Fruit fly (Drosophila melanogaster) Kc167 (cell line): ENCODE data around the gene stck.

Experiments
- Myc ChIP-seq: fragments of >200 bp; optimal IDR thresholded peaks from 2 replicates; lab custom pipeline; 2017; ENCODE audit warnings: missing external identifiers
- Sin3A ChIP-seq: fragments of >200 bp; optimal IDR thresholded peaks from 2 replicates; lab custom pipeline; 2018; ENCODE audit warnings: missing external identifiers
- h ChIP-seq: fragments of >200 bp; optimal IDR thresholded peaks from 3 replicates; lab custom pipeline; 2018; ENCODE audit warnings: missing external identifiers
- insv ChIP-seq: fragments of >200 bp; optimal IDR thresholded peaks from 3 replicates; lab custom pipeline; 2018; ENCODE audit warnings: missing external identifiers
- psq ChIP-seq: fragments of >200 bp; optimal IDR thresholded peaks from 2 replicates; lab custom pipeline; 2017; ENCODE audit warnings: missing external identifiers
- ttk ChIP-seq: sonication (Bioruptor generic); optimal IDR thresholded peaks from 2 replicates; lab custom pipeline; 2017; ENCODE audit warnings: missing external identifiers

stck gene

DNA sequence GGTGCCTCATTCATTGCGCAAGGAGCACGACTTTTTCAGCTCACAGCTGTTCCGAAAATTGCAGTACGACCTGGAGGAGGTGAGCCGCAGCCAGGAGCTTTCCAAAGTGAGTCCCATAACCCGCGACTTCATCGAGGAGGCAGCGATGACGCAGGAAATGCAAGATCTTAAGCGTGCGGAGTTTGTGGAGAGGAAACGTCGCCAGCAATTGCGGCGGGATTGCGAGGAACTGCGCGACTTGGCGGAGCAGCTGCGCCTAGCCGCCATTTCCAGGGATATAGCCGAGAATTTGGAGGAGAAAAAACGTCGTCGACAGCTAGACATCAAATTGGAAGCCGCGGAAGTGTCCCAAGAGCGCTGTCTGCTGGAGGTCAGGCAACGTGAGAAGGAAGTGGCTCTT lies 8.9 kb upstream of the stck start:
- TF ChIP-seq ttk (lab: Kevin White, UChicago) (no peak), insv (lab: Kevin White, UChicago) (no peak), h (lab: Kevin White, UChicago) (no peak), psq (lab: Kevin White, UChicago) (no peak), Myc (lab: Kevin White, UChicago) (no peak), Sin3A (no peak)

DNA sequence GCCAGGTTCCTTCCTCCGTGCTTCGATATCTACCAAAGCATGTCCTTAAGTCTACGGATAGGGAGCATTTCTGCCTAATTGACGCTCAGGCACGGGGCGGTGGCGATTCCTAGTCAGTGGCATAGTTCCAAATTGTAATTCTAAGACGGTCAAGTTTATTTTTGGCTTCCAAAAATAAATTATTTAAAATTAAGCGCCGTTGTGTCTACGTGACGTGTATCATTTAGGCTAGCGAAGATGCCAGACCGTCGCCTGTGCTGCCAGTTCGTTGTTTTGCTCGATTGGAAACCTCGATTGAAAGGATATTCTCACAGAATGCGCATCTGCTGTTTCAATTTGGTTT lies 7.7 kb upstream of the stck start:
- TF ChIP-seq h (lab: Kevin White, UChicago) = no peak
- no peak for TF ChIP-seq ttk (lab: Kevin White, UChicago)
- TF ChIP-seq insv (lab: Kevin White, UChicago) = no peak
- TF ChIP-seq Myc (lab: Kevin White, UChicago) = no peak
- no peak for TF ChIP-seq Sin3A
- TF ChIP-seq psq (lab: Kevin White, UChicago) = no peak

DNA sequence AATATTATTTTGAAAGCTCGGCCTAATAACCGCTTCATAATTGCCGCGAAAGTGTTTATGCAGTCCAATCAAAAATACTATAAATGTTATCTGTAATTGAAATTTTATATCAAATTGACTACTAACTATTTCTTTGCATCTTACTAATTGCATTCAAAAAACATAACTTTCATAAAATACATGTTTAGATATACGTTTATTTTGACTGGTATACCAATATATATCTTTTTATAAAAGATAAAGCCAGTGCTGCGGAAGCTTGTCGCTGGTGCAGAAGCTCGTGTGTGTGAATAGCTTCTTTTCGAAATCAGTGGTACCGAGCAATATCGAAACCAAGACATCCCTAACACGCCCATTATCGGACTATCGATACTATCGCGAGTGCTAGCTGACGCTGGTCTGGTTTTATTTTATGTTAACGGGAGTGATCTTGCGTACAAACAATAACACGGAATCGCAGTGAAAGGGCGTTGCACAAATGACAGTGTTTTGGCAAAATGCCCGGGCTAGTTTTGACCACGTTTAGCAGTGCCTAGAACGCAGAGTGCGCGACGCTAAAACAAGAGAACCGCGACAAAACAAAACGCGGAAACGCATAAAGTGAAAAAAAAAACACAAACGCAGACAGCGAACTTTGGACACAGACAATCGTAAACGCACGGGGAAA lies 7.2 kb upstream of the stck start, which contains the start of gene Atg13:
Gene Atg13, plus strand, starts transcription at position 367 of the 667 bp plus-strand sequence.
- TF ChIP-seq Myc (lab: Kevin White, UChicago) (no peak), psq (lab: Kevin White, UChicago) (no peak), ttk (lab: Kevin White, UChicago) (no peak), h (lab: Kevin White, UChicago) (no peak), insv (lab: Kevin White, UChicago) (no peak), Sin3A (no peak)

DNA sequence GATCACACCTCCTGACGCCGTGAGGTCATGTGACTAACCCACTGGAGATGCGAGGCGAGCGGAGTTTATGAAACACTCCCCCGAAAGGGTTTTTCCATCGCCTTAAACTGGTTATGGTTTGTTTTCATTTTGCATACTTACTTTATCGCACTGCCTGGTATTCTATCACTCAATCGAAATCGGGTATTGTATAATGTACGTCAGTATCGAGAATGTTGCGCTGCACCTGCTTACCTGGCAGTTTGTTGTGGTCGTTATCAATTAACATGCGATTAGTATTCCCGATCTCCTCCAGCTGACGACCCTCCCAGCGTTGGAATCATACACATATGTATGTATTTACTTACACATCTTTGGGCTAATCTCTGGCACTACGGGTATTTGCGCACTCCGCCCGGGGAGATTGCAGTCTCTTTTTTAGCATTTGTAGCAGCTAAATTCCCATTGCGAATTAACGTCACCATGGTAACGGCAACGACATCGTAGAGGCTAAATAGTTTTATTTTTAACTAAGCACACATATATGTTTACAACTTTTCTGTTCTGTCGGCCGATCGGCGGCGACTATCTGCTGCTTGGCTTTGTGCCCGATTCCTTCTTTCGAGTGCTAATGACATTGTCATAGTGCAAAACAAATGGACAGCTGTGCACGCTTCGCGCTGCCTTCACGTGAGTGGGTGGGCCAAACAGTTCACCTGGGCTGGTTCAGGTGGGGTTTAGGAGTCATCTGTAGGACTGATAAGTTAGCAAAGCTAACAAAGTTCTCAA lies 3.6 kb upstream of the stck start:
- no peak for TF ChIP-seq Sin3A
- no peak for TF ChIP-seq psq (lab: Kevin White, UChicago)
- TF ChIP-seq ttk (lab: Kevin White, UChicago) = no peak
- TF ChIP-seq Myc (lab: Kevin White, UChicago) = no peak
- no peak for TF ChIP-seq h (lab: Kevin White, UChicago)
- TF ChIP-seq insv (lab: Kevin White, UChicago) = no peak

DNA sequence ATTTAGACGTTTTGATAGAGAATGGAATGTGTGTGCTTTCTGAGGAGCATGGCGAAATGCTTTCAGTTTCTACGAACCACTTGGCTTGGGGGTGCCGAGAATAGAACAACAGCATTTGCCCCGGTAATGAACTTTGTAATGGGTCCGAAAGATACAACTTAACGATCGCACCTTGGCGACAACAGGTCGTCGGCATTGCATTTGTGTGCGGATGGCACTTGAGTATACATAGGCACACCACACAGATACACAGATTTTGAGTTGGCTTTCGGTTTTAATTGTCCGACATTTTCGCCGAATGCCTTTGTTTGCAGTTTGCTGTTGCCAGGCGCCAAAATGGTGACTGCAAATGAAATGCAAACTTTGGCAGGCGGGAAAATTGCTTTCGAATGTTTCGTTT lies 2.8 kb upstream of the stck start:
- TF ChIP-seq Sin3A (no peak), ttk (lab: Kevin White, UChicago) (no peak), h (lab: Kevin White, UChicago) (no peak), Myc (lab: Kevin White, UChicago) (no peak), psq (lab: Kevin White, UChicago) (no peak), insv (lab: Kevin White, UChicago) (no peak)

DNA sequence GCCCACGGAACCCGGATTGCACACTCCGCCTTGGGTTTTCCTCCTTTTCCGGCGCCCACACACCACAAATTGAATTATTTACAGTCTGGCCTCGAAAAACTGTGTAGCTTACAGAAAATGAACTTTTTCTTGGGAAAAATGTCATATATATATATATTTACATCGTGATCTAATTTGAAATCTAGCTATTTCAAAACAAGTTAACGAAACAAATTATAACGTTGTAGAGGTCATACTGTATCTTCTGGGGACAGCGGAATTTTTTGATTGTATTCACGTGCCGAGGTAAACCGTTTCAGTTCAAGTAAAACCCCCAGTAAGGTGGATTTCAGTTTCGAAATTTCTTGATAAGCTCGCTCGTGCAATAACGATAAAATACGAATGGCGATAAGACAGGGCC lies 2.3 kb upstream of the stck start:
- TF ChIP-seq insv (lab: Kevin White, UChicago) = no peak
- no peak for TF ChIP-seq ttk (lab: Kevin White, UChicago)
- TF ChIP-seq Sin3A = no peak

DNA sequence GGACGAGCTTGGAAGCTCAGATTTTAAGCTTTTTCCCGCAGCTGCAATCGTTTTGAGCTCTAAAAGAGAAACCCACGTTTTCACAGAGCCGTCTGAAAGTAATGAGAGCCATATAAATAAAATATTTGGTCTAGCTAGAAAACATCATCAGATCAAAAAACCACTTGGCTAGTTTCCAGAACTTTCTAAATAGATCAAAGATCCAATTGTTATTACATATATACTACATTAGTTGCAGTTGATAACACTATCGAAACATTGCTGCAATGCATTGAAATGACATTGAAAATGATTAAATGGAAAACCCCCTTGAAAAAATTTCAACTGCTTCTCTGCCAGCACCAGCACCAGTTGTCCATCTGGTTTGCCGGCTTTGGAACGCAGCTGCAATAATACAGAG lies 1.8 kb upstream of the stck start:
- TF ChIP-seq ttk (lab: Kevin White, UChicago) (no peak), psq (lab: Kevin White, UChicago) (no peak), Myc (lab: Kevin White, UChicago) (no peak), insv (lab: Kevin White, UChicago) (no peak), Sin3A (no peak), h (lab: Kevin White, UChicago) (no peak)

DNA sequence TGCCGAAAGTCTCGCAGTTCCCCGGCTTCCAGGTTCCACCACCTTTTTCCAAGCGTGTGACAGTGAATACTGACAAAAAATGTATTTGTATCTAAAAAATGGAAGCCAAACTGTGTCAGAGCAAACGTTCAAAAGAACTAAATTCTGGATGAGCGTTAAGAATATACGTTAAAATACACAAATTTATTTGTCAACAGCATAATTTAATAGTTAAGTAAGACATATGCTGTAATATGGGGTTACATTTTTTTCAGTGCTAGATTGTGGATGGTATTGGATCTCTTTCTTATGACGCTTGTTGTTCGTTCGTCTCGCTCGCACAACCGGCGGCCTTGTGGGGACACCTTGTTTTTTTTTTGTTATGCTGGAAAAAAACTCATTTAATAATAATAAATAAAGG lies 1.2 kb upstream of the stck start:
- TF ChIP-seq Myc (lab: Kevin White, UChicago) (no peak), Sin3A (no peak), h (lab: Kevin White, UChicago) (no peak), insv (lab: Kevin White, UChicago) (no peak), psq (lab: Kevin White, UChicago) (no peak), ttk (lab: Kevin White, UChicago) (no peak)

DNA sequence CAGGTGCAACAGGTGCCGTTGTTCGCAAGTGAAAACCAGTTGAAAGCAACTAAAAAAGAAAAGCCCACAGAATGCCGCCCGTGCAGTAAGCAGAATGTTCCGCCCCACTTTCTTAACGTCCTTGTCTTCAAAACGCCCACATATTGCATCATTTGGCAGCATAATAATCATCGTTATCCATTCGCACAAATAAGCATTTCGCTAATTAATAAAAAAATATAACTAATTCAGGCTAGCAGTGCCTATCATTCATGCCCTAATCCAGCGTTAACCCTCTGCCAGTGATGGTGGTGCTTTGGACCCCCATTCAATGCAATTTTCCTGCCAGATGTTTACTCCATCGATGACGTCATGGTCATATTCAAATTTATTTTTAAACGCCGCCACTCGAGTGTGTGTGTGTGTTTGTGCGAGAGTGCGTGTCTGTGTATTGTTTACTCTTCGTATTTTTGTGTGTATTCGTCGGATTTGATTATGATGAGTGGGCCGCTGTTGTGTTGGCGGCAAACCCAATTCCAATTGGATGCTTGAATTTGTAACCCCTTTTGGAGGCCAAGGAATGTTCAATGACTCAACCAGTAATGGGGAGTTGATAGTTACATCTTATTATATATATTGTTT lies 704 bp downstream of the stck start:
- TF ChIP-seq insv (lab: Kevin White, UChicago) (no peak), h (lab: Kevin White, UChicago) (no peak), ttk (lab: Kevin White, UChicago) (no peak), Myc (lab: Kevin White, UChicago) (no peak), psq (lab: Kevin White, UChicago) (no peak), Sin3A (no peak)

DNA sequence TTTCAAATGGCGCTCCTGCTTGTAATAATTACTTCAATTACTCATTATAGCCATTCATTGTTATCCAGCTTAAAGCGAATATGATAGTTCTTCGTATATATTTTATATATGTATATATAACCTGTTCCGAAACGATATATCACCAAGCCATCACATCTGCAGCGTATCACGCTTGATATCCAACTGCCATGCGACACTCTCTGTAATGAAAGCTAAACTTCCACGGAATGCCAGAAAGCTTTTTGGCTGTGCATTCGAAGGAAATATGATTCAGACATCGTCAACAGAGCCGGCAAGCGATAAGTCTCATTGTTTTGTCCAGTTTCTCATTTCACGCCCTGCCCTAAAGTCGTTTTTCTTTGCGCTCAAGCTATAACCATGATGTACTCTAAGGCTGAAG lies 1.2 kb downstream of the stck start:
- no peak for TF ChIP-seq psq (lab: Kevin White, UChicago)

DNA sequence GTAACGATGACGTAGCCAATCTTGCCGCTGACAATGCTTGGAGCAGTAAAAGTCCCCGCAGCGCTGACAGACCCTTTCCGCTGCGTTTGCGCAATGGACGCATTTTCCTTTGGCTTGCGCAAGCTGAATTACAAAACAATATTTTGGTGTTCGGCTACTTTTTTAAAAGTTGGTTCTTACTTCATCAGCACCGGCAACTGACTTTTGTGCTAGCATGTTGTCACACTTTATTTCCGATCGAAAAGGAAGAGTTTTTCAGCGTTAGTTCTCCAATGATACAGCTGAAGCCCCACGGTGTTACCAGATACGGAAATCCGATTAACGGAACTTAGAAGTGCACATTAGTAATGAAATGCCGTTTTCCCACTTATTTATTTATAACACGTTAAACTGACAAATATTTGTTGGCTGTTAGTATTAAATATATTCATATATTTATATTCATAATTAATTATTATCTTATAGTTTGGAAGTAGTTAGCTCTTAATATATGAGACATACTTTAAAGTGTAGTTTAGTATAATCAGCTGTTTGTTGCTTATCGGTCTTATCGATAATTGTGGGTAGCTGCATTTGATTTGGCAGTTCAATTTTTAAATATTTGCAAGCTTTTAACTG lies 5.6 kb downstream of the stck start, which contains the start of the genes Veneno and CG7963:
Gene Veneno, minus strand, starts transcription at position 296 of the 618 bp plus-strand sequence.
Gene CG7963, plus strand, starts transcription at position 568 of the 618 bp plus-strand sequence.
- TF ChIP-seq psq (lab: Kevin White, UChicago) (no peak), Sin3A (no peak), ttk (lab: Kevin White, UChicago) (no peak), h (lab: Kevin White, UChicago) (no peak)
